Fruit fly (Drosophila melanogaster): ENCODE measurements around the gene tzn.

The tzn gene

DNA sequence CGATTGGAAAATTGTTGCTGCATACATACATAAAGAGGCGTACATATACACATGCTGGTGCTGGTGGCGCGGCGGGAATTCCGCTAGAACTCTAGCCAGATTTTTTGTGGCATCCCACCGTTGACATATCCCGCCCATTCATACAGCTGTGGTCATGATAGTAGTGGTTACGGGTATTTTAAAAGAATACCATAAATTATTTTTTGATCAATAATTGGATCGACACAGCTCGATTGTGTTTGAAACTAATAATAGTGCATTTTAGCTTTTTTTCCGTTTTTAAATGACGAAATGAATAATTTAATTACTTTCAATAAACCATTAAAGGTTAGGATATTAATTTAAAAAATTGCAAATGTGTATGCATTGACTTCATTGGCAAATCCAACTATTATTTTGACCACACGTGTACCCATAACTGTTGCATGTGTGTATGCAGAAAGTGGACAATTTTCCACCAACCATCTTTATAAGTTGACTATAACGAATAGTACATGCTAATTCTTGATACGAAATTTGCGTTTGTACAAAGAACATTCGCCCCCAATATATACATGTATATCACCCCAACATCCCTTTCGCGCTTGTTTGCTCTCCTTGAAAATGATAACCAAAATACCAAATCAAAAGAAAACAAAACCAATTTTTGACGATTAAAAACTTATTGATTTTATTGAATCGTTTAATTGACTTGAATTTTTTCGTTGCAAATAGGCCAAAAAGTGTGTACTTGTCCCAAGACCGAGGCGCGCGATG is 26.4 kb upstream of the tzn start (continued):
- TF ChIP-seq CG18011 (GFP tag; optimal IDR thresholded peaks at IDR 0.05), result no peak
- TF ChIP-seq sisA (GFP tag; IDR thresholded peaks at IDR 0.05), result peak; percentile 66
- TF ChIP-seq CrebB (tag; optimal IDR thresholded peaks at IDR 0.05), result peak; percentile 67
- TF ChIP-seq CG9932 (GFP tag; IDR thresholded peaks at IDR 0.05), result peak; percentile 69
- TF ChIP-seq dmrt99B (tag; optimal IDR thresholded peaks at IDR 0.05), result peak; percentile 84
- no peak for TF ChIP-seq CG4282 (GFP tag; optimal IDR thresholded peaks at IDR 0.05)
- no peak for TF ChIP-seq CG7745 (tag; optimal IDR thresholded peaks at IDR 0.05)
- TF ChIP-seq CG11504 (tag; optimal IDR thresholded peaks at IDR 0.05), result peak; percentile 83
- peak; percentile 65 for TF ChIP-seq CG10959 (GFP tag; IDR thresholded peaks at IDR 0.05)
- peak; percentile 82 for TF ChIP-seq Ada2b (GFP tag; IDR thresholded peaks at IDR 0.05)
- 0 out of 3 replicates have a peak, but pooled peaks have one; percentile 13 for TF ChIP-seq croc (GFP tag; conservative IDR thresholded peaks at IDR 0.05)
- no peak for TF ChIP-seq CG9797 (GFP tag; optimal IDR thresholded peaks at IDR 0.05)
- peak; percentile 80 for TF ChIP-seq oc (tag; optimal IDR thresholded peaks at IDR 0.05)
- no peak for TF ChIP-seq hb (GFP tag; IDR thresholded peaks at IDR 0.05; ENCODE audit: partially characterized antibody)
- no peak for TF ChIP-seq HLH4C (GFP tag; IDR thresholded peaks at IDR 0.05; ENCODE audit: partially characterized antibody)
- peak; percentile 75 for TF ChIP-seq CG13775 (GFP tag; optimal IDR thresholded peaks at IDR 0.05)
- TF ChIP-seq CG10321 (GFP tag; IDR thresholded peaks at IDR 0.05), result peak; percentile 42; the same call in 1 of the 2 replicates
- peak; percentile 51 for TF ChIP-seq Abd-B (GFP tag; optimal IDR thresholded peaks at IDR 0.05)
- peak; percentile 82 for TF ChIP-seq CG7556 (GFP tag; optimal IDR thresholded peaks at IDR 0.05)
- TF ChIP-seq CG10274 (GFP tag; optimal IDR thresholded peaks at IDR 0.05), result peak; percentile 25
- TF ChIP-seq CG8281 (tag; optimal IDR thresholded peaks at IDR 0.05), result peak; percentile 33
- peak; percentile 38 for TF ChIP-seq twi (tag; optimal IDR thresholded peaks at IDR 0.05)
- TF ChIP-seq CG10366 (GFP tag; IDR thresholded peaks at IDR 0.05), result peak; percentile 80
- no peak for TF ChIP-seq br (optimal IDR thresholded peaks at IDR 0.05)
- peak; percentile 81 for TF ChIP-seq dysf (GFP tag; IDR thresholded peaks at IDR 0.05)
- peak; percentile 65 for TF ChIP-seq peb (GFP tag; IDR thresholded peaks at IDR 0.05)
- TF ChIP-seq C15 (GFP tag; IDR thresholded peaks at IDR 0.05), result 0 out of 3 replicates have a peak, but pooled peaks have one; percentile 38
- TF ChIP-seq CG13624 (GFP tag; optimal IDR thresholded peaks at IDR 0.05), result peak; percentile 57
- peak; percentile 60 for TF ChIP-seq MESR4 (GFP tag; optimal IDR thresholded peaks at IDR 0.05)
- TF ChIP-seq Mrtf (GFP tag; IDR thresholded peaks at IDR 0.05), result peak; percentile 57; the same call in 1 of the 3 replicates
- peak; percentile 66 for TF ChIP-seq scrt (GFP tag; optimal IDR thresholded peaks at IDR 0.05)
- TF ChIP-seq h (optimal IDR thresholded peaks at IDR 0.05), result no peak
- TF ChIP-seq CG33213 (GFP tag; optimal IDR thresholded peaks at IDR 0.05), result peak; percentile 63
- peak; percentile 75 for TF ChIP-seq ind (GFP tag; optimal IDR thresholded peaks at IDR 0.05)
- TF ChIP-seq Aef1 (GFP tag; IDR thresholded peaks at IDR 0.05), result peak; percentile 70
- peak; percentile 29 for TF ChIP-seq tup (GFP tag; optimal IDR thresholded peaks at IDR 0.05)
- TF ChIP-seq ken (GFP tag; IDR thresholded peaks at IDR 0.05), result peak; percentile 75; the same call in 1 of the 3 replicates
- no peak for TF ChIP-seq abd-A (tag; optimal IDR thresholded peaks at IDR 0.05)
- TF ChIP-seq Optix (GFP tag; IDR thresholded peaks at IDR 0.05), result 0 out of 3 replicates have a peak, but pooled peaks have one; percentile 44
- peak; percentile 55 for TF ChIP-seq CG15601 (tag; optimal IDR thresholded peaks at IDR 0.05)
- peak; percentile 95 for TF ChIP-seq sens (GFP tag)
- TF ChIP-seq jigr1 (GFP tag; IDR thresholded peaks at IDR 0.05), result peak; percentile 42; the same call in 1 of the 3 replicates
- TF ChIP-seq Dip3 (GFP tag; optimal IDR thresholded peaks at IDR 0.05), result peak; percentile 67
- TF ChIP-seq Side (GFP tag; optimal IDR thresholded peaks at IDR 0.05), result peak; percentile 49
- no peak for TF ChIP-seq CG16813 (GFP tag; IDR thresholded peaks at IDR 0.05; ENCODE audit: partially characterized antibody)
- peak; percentile 79 for TF ChIP-seq zfh1 (GFP tag; IDR thresholded peaks at IDR 0.05)
- TF ChIP-seq lmd (GFP tag; IDR thresholded peaks at IDR 0.05), result peak; percentile 76
- peak; percentile 78 for TF ChIP-seq CG15269 (tag; optimal IDR thresholded peaks at IDR 0.05)
- peak; percentile 73 for TF ChIP-seq D19A (tag; optimal IDR thresholded peaks at IDR 0.05)
- TF ChIP-seq Hmr (GFP tag; optimal IDR thresholded peaks at IDR 0.05), result peak; percentile 84
